Worm (Caenorhabditis elegans): ENCODE results near the gene Y47D3A.32.

Gene Y47D3A.32

DNA sequence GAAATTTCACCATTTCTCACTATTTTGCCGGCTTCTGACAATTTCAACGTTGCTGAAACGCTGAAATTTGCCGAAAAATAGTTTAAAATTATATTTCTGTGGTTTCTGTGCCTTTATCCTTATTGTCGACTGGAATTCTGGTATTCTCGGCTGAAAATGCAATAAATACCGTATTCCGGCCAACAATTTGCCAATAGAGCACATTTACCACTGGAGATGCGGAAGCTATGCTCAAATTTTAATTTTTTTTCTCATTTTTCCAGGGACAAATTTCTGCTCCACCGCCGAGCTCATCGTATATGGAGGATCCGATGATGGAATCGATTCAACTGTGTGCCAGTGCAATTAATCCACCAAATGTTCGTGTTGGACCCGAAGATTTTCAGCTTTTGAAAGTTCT, 5.6 kb upstream of the Y47D3A.32 start:
- TF ChIP-seq madf-5 (GFP tag; IDR thresholded peaks at IDR 0.05) (0 out of 4 replicates have a peak, but pooled peaks of 1 of the 2 experiments have one; percentile 33), aha-1 (tag) (peak; percentile 57), mes-2 (tag; optimal IDR thresholded peaks at IDR 0.05; ENCODE audit: poor library complexity, severe bottlenecking) (peak; percentile 19), ama-1 (optimal IDR thresholded peaks at IDR 0.05) (peak; percentile 49), snpc-1.2 (GFP tag; IDR thresholded peaks at IDR 0.05) (no peak), zfp-3 (GFP tag; conservative IDR thresholded peaks at IDR 0.05) (no peak), daf-16 (GFP tag; optimal IDR thresholded peaks at IDR 0.05) (no peak), daf-16 (tag; optimal IDR thresholded peaks at IDR 0.05) (peak; percentile 2)

DNA sequence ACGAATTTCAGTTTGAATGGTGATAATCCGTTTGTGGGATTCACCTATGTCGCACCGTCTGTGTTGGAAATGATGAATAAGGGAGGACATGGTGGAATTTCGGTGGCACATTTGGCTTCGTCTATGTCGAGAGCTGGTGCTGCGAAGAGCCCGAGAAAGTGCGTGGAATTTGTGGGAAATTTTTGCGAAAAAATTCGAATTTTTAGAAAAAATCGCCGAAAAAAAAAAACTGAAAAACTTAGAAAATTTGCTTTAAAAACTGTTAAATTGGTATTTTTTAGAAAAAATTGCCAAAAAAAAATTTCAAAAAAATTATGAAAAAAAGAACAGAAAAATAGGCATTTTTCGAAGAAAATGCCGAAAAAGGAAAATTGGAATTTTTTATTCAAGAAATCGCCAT, 3.3 kb upstream of the Y47D3A.32 start:
- TF ChIP-seq daf-8 (GFP tag; IDR thresholded peaks at IDR 0.05) (no peak), unc-62 (GFP tag; optimal IDR thresholded peaks at IDR 0.05 in 1 of 2) (peak in 1 of 2 experiments; percentile 76), unc-62 (tag; optimal IDR thresholded peaks at IDR 0.05) (no peak), hmg-1.1 (GFP tag; IDR thresholded peaks at IDR 0.05) (no peak), zip-11 (GFP tag; IDR thresholded peaks at IDR 0.05) (no peak), pqm-1 (tag; optimal IDR thresholded peaks at IDR 0.05) (no peak), zip-2 (tag; optimal IDR thresholded peaks at IDR 0.05) (no peak), aha-1 (tag) (peak; percentile 66), lin-38 (GFP tag; IDR thresholded peaks at IDR 0.05) (no peak), ceh-28 (tag; optimal IDR thresholded peaks at IDR 0.05) (no peak), tra-1 (GFP tag; IDR thresholded peaks at IDR 0.05) (no peak), ceh-20 (GFP tag; IDR thresholded peaks at IDR 0.05) (no peak)

DNA sequence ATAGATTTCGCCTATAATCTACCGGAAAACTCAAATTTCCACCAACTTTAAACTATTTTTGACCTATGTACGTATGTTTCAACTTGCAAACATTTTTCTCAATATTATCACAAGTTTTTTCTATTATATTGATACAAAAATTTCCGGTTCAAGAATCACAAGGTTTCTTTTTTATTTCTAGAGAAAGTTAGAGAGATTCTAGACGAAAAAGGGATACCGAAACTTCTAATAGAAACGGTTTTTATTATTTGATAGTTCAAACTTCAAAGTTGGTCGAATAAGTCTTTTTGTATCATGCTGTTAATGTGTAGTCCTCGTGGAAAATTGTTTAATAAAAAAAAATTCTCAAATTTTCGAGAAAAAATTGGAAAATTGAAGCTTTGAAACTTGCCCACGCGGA, 2.9 kb downstream of the Y47D3A.32 start:
- TF ChIP-seq gei-8 (GFP tag; optimal IDR thresholded peaks at IDR 0.05) (no peak), lin-13 (GFP tag; optimal IDR thresholded peaks at IDR 0.05) (no peak), dmd-8 (GFP tag; IDR thresholded peaks at IDR 0.05) (no peak), hlh-30 (tag; optimal IDR thresholded peaks at IDR 0.05; ENCODE audit: insufficient read depth) (peak; percentile 58), dve-1 (tag; optimal IDR thresholded peaks at IDR 0.05; ENCODE audit: insufficient read depth) (peak; percentile 22), aha-1 (tag) (peak; percentile 17), F37D6.2 (tag; optimal IDR thresholded peaks at IDR 0.05) (no peak), nhr-28 (tag; optimal IDR thresholded peaks at IDR 0.05) (peak; percentile 12), zag-1 (tag; optimal IDR thresholded peaks at IDR 0.05) (no peak), unc-62 (GFP tag; optimal IDR thresholded peaks at IDR 0.05 in 1 of 2) (peak in 1 of 2 experiments; percentile 21), unc-62 (tag; optimal IDR thresholded peaks at IDR 0.05) (no peak), dmd-6 (GFP tag; IDR thresholded peaks at IDR 0.05) (0 out of 2 replicates have a peak, but pooled peaks have one; percentile 11), lin-15B (tag; optimal IDR thresholded peaks at IDR 0.05) (no peak), mep-1 (tag; optimal IDR thresholded peaks at IDR 0.05) (peak; percentile 27), T20F7.1 (GFP tag; optimal IDR thresholded peaks at IDR 0.05) (peak; percentile 8), nhr-25 (tag; optimal IDR thresholded peaks at IDR 0.05; ENCODE audit: borderline replicate concordance, insufficient read depth) (no peak)

DNA sequence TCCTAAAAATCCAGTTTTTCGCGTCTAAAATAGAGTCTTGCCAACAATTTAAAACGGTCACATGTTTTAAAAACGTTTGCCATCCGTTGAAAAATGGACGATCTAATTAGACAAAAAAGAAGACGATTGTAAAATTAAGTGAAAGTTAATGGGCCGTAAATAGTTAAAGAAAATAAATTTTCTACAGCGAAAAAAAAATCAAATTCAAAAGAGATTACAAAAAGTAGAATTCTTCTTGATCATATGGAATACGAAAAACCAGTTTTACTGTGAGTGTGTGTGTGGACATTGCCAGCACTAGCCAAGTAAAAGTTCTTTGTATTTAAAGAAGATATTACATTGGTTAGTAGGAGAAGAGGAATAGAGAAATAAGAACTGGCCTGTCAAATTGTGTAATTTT, 9.9 kb downstream of the Y47D3A.32 start:
- TF ChIP-seq nhr-48 (tag; optimal IDR thresholded peaks at IDR 0.05) (peak; percentile 21), T20F7.1 (GFP tag; optimal IDR thresholded peaks at IDR 0.05) (peak; percentile 25), hlh-30 (tag; optimal IDR thresholded peaks at IDR 0.05; ENCODE audit: insufficient read depth) (peak; percentile 22), mep-1 (tag; optimal IDR thresholded peaks at IDR 0.05) (peak; percentile 7), nhr-25 (tag; optimal IDR thresholded peaks at IDR 0.05; ENCODE audit: borderline replicate concordance, insufficient read depth) (no peak), dve-1 (tag; optimal IDR thresholded peaks at IDR 0.05; ENCODE audit: insufficient read depth) (peak; percentile 19), hlh-11 (tag; optimal IDR thresholded peaks at IDR 0.05) (peak; percentile 23), nhr-102 (tag; optimal IDR thresholded peaks at IDR 0.05) (no peak), unc-62 (GFP tag; optimal IDR thresholded peaks at IDR 0.05 in 1 of 2) (peak in 1 of 2 experiments; percentile 46), unc-62 (tag; optimal IDR thresholded peaks at IDR 0.05) (no peak), attf-4 (tag; optimal IDR thresholded peaks at IDR 0.05) (no peak)

Data from whole organism, L4 larva.